Worm (Caenorhabditis elegans): ENCODE measurements around the gene nhr-6.

ce11 chrIII:3553349-3553748 is 20.0 kb upstream of the nhr-6 start, which contains the start of gene C54C6.4:
- no peak for TF ChIP-seq T26A5.8 (tag; optimal IDR thresholded peaks at IDR 0.05)
- no peak for TF ChIP-seq ceh-100 (GFP tag; IDR thresholded peaks at IDR 0.05)
- no peak for TF ChIP-seq B0035.1 (tag; optimal IDR thresholded peaks at IDR 0.05)
- no peak for TF ChIP-seq dpl-1 (GFP tag; optimal IDR thresholded peaks at IDR 0.05)
- TF ChIP-seq F57C9.4 (tag; optimal IDR thresholded peaks at IDR 0.05): no peak
- TF ChIP-seq lsl-1 (GFP tag; optimal IDR thresholded peaks at IDR 0.05): no peak
- TF ChIP-seq hrde-1 (tag; optimal IDR thresholded peaks at IDR 0.05; ENCODE audit: borderline replicate concordance): no peak

Measured in whole organism, young adult.